Fruit fly (Drosophila melanogaster) whole organism, adult: Measurements from ENCODE around the gene miple2.

Experiments
- CG11617 ChIP-seq: fragments of 200-800 bp; sonication (Bioruptor generic); optimal IDR thresholded peaks from 2 replicates; lab custom pipeline; 2017; ENCODE audit warnings: mild to moderate bottlenecking, missing biosample characterization, missing genetic modification reagents, missing genetic modification characterization
- CG12768 ChIP-seq: fragments of 200-800 bp; sonication (Bioruptor generic); optimal IDR thresholded peaks from 2 replicates; lab custom pipeline; 2017; ENCODE audit warnings: missing biosample characterization, missing genetic modification characterization, mild to moderate bottlenecking, moderate library complexity, missing genetic modification reagents
- CG14711 ChIP-seq: fragments of 200-800 bp; sonication (Bioruptor generic); optimal IDR thresholded peaks from 2 replicates; lab custom pipeline; 2018; ENCODE audit warnings: missing biosample characterization, mild to moderate bottlenecking, missing genetic modification characterization, moderate library complexity
- CG1620 ChIP-seq: fragments of 200-800 bp; sonication (Bioruptor generic); optimal IDR thresholded peaks from 2 replicates; lab custom pipeline; 2016; ENCODE audit warnings: missing biosample characterization, missing genetic modification characterization
- CG33017 ChIP-seq: fragments of 200-800 bp; sonication (Bioruptor generic); optimal IDR thresholded peaks from 2 replicates; lab custom pipeline; 2018; ENCODE audit warnings: missing biosample characterization, mild to moderate bottlenecking, missing genetic modification characterization, moderate library complexity
- CG5204 ChIP-seq: fragments of 200-800 bp; sonication (Bioruptor generic); optimal IDR thresholded peaks from 2 replicates; lab custom pipeline; 2016; ENCODE audit warnings: missing biosample characterization, missing genetic modification characterization
- CG7045 ChIP-seq: fragments of 200-800 bp; sonication (Bioruptor generic); optimal IDR thresholded peaks from 2 replicates; lab custom pipeline; 2017; ENCODE audit warnings: missing biosample characterization, mild to moderate bottlenecking, missing genetic modification characterization
- CG7101 ChIP-seq: fragments of 200-800 bp; sonication (Bioruptor generic); optimal IDR thresholded peaks from 2 replicates; lab custom pipeline; 2018; ENCODE audit warnings: missing biosample characterization, mild to moderate bottlenecking, missing genetic modification characterization, moderate library complexity
- Clk ChIP-seq: fragments of 200-800 bp; sonication (Bioruptor generic); optimal IDR thresholded peaks from 2 replicates; lab custom pipeline; 2017; ENCODE audit warnings: missing biosample characterization, missing genetic modification characterization
- Crg-1 ChIP-seq: fragments of 200-800 bp; sonication (Bioruptor generic); optimal IDR thresholded peaks from 2 replicates; lab custom pipeline; 2016; ENCODE audit warnings: missing biosample characterization, missing genetic modification characterization
- Hr96 ChIP-seq: fragments of 200-800 bp; sonication (Bioruptor generic); optimal IDR thresholded peaks from 2 replicates; lab custom pipeline; 2016; ENCODE audit warnings: missing biosample characterization, missing genetic modification characterization
- Mnt ChIP-seq: fragments of 200-800 bp; sonication (Bioruptor generic); optimal IDR thresholded peaks from 2 replicates; lab custom pipeline; 2016; ENCODE audit warnings: missing biosample characterization, mild to moderate bottlenecking, missing genetic modification characterization
- bab1 ChIP-seq: fragments of 200-800 bp; sonication (Bioruptor generic); optimal IDR thresholded peaks from 3 replicates; lab custom pipeline; 2019; ENCODE audit warnings: missing biosample characterization, mild to moderate bottlenecking, missing genetic modification characterization, moderate library complexity
- cic ChIP-seq: fragments of 200-800 bp; sonication (Bioruptor generic); optimal IDR thresholded peaks from 2 replicates; lab custom pipeline; 2017; ENCODE audit warnings: missing biosample characterization, mild to moderate bottlenecking, missing genetic modification characterization, moderate library complexity
- cnc ChIP-seq, 2 experiments: fragments of >200 bp; optimal IDR thresholded peaks; 2 replicates each; lab custom pipeline; 2017
- kay ChIP-seq: fragments of 200-800 bp; sonication (Bioruptor generic); peaks from one replicate; lab custom pipeline; 2016; ENCODE audit warnings: missing biosample characterization, missing genetic modification characterization, borderline replicate concordance
- ovo ChIP-seq: fragments of 200-800 bp; sonication (Bioruptor generic); optimal IDR thresholded peaks from 2 replicates; lab custom pipeline; 2016; ENCODE audit warnings: missing biosample characterization, missing genetic modification characterization
- pad ChIP-seq: fragments of 200-800 bp; sonication (Bioruptor generic); optimal IDR thresholded peaks from 3 replicates; lab custom pipeline; 2017; ENCODE audit warnings: missing biosample characterization, missing genetic modification characterization, mild to moderate bottlenecking, moderate library complexity, missing genetic modification reagents
- tj ChIP-seq: fragments of 200-800 bp; sonication (Bioruptor generic); optimal IDR thresholded peaks from 3 replicates; lab custom pipeline; 2017; ENCODE audit warnings: missing biosample characterization, mild to moderate bottlenecking, missing genetic modification characterization, moderate library complexity
- toe ChIP-seq: fragments of 200-800 bp; sonication (Bioruptor generic); optimal IDR thresholded peaks from 2 replicates; lab custom pipeline; 2016; ENCODE audit warnings: missing biosample characterization, missing genetic modification characterization

The miple2 gene

DNA sequence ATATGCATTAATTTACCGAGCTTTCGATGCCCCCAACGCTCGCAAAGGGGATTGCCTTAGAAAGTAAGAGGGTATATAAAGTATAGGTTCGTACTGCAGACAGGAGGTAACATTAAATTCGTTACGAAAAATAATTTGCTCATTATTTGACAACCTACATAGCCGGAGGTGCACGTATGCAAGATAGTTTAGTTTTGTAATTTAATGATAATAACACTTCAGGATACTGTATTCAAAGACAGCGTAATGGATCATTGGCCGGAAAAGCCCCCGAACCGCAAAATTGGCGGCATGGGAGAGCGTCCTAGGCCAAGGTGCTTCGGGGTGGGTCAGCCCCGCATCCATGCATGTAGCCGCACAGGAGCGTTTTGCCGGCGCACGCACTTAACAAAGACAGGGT, 41.3 kb downstream of the miple2 start:
- no peak for TF ChIP-seq CG12768 (GFP tag; lab: Kevin White, UChicago)
- TF ChIP-seq Clk (GFP tag; lab: Kevin White, UChicago), result no peak
- no peak for TF ChIP-seq toe (GFP tag; lab: Kevin White, UChicago)
- no peak for TF ChIP-seq CG33017 (tag; lab: Kevin White, UChicago)
- TF ChIP-seq CG5204 (GFP tag; lab: Kevin White, UChicago), result no peak
- TF ChIP-seq bab1 (GFP tag; lab: Kevin White, UChicago), result no peak
- TF ChIP-seq ovo (GFP tag; lab: Kevin White, UChicago), result no peak
- TF ChIP-seq pad, result no peak
- TF ChIP-seq Mnt (GFP tag; lab: Kevin White, UChicago), result no peak
- no peak for TF ChIP-seq CG7101 (tag; lab: Kevin White, UChicago)
- no peak for TF ChIP-seq CG1620 (GFP tag; lab: Kevin White, UChicago)
- TF ChIP-seq kay (GFP tag; lab: Kevin White, UChicago), result no peak
- no peak for TF ChIP-seq cic (GFP tag; lab: Kevin White, UChicago)
- no peak for TF ChIP-seq Crg-1 (GFP tag; lab: Kevin White, UChicago)
- no peak for TF ChIP-seq cnc (optimal IDR thresholded peaks at IDR 0.05; lab: Kevin White, UChicago)
- TF ChIP-seq tj, result no peak
- TF ChIP-seq Hr96 (GFP tag; lab: Kevin White, UChicago), result no peak
- TF ChIP-seq CG11617, result no peak

DNA sequence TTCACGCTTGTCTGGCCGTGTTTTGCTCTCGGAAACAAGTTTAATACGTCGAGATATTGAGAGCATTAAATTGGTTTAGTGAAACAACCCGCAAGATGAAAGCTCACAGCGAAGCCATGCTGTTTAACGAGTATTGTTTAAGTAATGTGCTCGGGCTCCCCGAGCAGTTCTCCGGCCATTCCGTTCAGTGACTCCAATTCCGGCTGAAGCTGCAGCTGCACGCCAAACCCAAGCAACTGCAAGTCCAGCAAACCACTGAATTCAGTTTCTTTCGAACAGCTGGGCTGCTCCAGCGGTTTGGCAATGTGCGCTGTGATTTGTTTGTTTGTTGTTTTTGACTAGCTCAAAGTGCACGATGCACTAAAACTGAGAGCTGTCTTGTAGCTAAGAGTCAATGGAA, 44.1 kb downstream of the miple2 start:
- TF ChIP-seq CG14711 (tag; lab: Kevin White, UChicago) (no peak), tj (no peak), toe (GFP tag; lab: Kevin White, UChicago) (no peak), pad (no peak), ovo (GFP tag; lab: Kevin White, UChicago) (no peak), Hr96 (GFP tag; lab: Kevin White, UChicago) (no peak), CG12768 (GFP tag; lab: Kevin White, UChicago) (no peak)

DNA sequence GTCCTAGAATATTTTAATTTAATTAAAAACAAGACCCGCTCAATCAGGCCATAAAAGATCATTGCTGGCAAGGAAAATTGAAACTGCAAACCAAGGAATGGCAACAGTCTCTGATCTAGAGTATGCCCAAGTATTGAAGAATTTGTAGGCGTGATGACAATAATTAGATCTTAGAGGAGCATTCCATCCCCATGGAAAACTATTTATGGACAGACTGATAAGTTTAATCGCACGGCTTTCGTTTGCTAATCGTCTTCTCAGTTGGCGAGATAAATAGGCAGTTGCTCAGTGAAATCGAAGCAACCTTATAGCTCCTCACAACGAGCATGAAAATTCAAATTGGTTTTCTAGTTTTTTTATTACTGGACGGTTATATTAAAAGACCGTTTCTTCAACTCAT, 45.8 kb downstream of the miple2 start, which contains the start of gene ddbt:
TSS of gene ddbt (plus strand) at position 301 of the 400 bp plus-strand sequence.
- TF ChIP-seq CG7101 (tag; lab: Kevin White, UChicago) (no peak), Hr96 (GFP tag; lab: Kevin White, UChicago) (no peak), Clk (GFP tag; lab: Kevin White, UChicago) (no peak), cnc (optimal IDR thresholded peaks at IDR 0.05; lab: Kevin White, UChicago) (no peak), CG33017 (tag; lab: Kevin White, UChicago) (no peak), CG14711 (tag; lab: Kevin White, UChicago) (no peak), CG1620 (GFP tag; lab: Kevin White, UChicago) (no peak), bab1 (GFP tag; lab: Kevin White, UChicago) (no peak), CG5204 (GFP tag; lab: Kevin White, UChicago) (no peak), Crg-1 (GFP tag; lab: Kevin White, UChicago) (no peak)

DNA sequence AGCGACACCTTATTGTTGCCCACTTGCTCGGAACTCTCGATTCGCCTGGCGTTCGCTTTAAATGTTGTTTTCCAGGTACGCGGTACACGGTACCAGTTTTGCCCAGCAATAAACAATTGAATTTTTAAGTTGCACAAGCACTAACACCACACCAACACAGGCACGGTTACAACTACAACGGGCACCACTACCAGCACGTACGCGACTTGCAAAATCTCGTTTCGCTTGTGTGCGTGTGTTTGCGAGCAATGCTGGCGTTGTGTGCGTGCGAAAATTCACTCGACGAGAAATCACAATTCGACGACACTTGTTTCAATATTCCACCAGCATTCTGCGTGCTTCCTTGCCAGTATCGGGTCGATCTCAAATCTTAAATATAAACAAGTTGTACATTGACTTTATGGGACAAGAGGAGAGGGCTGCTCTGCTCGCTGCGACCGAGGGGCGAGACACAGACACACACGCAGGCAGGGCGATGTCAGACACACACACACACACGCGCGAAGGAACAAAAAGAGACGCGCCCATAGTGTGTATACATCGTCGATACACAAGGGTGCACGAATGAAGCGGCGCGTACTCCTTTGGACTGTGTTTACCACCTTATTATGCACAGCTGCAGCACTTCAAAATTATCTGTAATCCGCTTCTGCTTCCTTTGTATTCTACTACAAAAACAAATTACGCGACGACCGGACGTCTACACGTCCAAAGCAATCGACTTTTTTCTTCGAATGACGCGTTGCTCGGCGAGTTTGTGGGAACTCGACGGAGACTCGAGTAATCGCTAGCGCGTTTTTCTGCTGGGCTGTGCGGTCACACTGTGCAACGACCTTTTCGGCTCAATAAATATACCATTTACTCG, 48.4 kb downstream of the miple2 start, which contains the start of gene fwd:
TSS of gene fwd (minus strand) at position 740 of the 865 bp plus-strand sequence.
- peak; percentile 23 for TF ChIP-seq CG1620 (GFP tag; lab: Kevin White, UChicago)
- no peak for TF ChIP-seq Hr96 (GFP tag; lab: Kevin White, UChicago)
- TF ChIP-seq CG7045 (GFP tag; lab: Kevin White, UChicago), result no peak
- TF ChIP-seq Clk (GFP tag; lab: Kevin White, UChicago), result no peak
- no peak for TF ChIP-seq Mnt (GFP tag; lab: Kevin White, UChicago)
- peak; percentile 18 for TF ChIP-seq tj
- TF ChIP-seq ovo (GFP tag; lab: Kevin White, UChicago), result peak; percentile 52
- TF ChIP-seq CG33017 (tag; lab: Kevin White, UChicago), result peak; percentile 22
- no peak for TF ChIP-seq CG12768 (GFP tag; lab: Kevin White, UChicago)
- no peak for TF ChIP-seq CG5204 (GFP tag; lab: Kevin White, UChicago)
- TF ChIP-seq Crg-1 (GFP tag; lab: Kevin White, UChicago), result no peak
- TF ChIP-seq CG7101 (tag; lab: Kevin White, UChicago), result peak; percentile 51
- TF ChIP-seq toe (GFP tag; lab: Kevin White, UChicago), result no peak
- no peak for TF ChIP-seq CG14711 (tag; lab: Kevin White, UChicago)
- TF ChIP-seq pad, result peak; percentile 51
- TF ChIP-seq bab1 (GFP tag; lab: Kevin White, UChicago), result peak; percentile 70
- TF ChIP-seq kay (GFP tag; lab: Kevin White, UChicago), result no peak
- peak; percentile 47 for TF ChIP-seq cic (GFP tag; lab: Kevin White, UChicago)
- TF ChIP-seq CG11617, result peak; percentile 57
- no peak for TF ChIP-seq cnc (optimal IDR thresholded peaks at IDR 0.05; lab: Kevin White, UChicago)

DNA sequence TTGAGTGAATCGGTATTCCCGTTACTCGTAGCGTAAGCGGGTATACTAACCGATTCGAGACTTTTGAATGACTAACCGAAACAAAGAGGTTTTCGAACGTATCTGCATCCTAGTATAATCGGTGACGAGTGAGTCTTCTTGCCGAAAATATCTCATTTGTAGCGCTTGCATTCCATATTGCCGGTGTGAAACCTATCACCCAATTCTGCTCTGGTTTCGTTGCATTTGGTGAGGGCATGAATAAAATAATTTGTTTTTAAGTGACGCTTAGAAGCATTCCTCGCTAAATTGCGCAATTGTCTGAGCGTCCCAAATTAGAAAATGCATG, 49.0 kb downstream of the miple2 start:
- TF ChIP-seq Clk (GFP tag; lab: Kevin White, UChicago) (no peak), ovo (GFP tag; lab: Kevin White, UChicago) (no peak), toe (GFP tag; lab: Kevin White, UChicago) (no peak), cic (GFP tag; lab: Kevin White, UChicago) (no peak), CG7101 (tag; lab: Kevin White, UChicago) (no peak), CG7045 (GFP tag; lab: Kevin White, UChicago) (no peak), CG11617 (no peak), bab1 (GFP tag; lab: Kevin White, UChicago) (no peak), CG5204 (GFP tag; lab: Kevin White, UChicago) (no peak), Crg-1 (GFP tag; lab: Kevin White, UChicago) (no peak), tj (no peak), CG33017 (tag; lab: Kevin White, UChicago) (no peak), Hr96 (GFP tag; lab: Kevin White, UChicago) (no peak)
